Worm (Caenorhabditis elegans): Measurements from ENCODE around the gene K08C7.6.

K08C7.6 gene

ce11 chrIV:10685758-10686157 is at the start of gene K08C7.6, which contains the start of gene R102.1:
Gene K08C7.6 (minus strand): TSS chrIV:10685858.
Gene R102.1 (plus strand): TSS chrIV:10686048.
- TF ChIP-seq somi-1 (GFP tag; optimal IDR thresholded peaks at IDR 0.05) (no peak), hmg-1.2 (GFP tag; IDR thresholded peaks at IDR 0.05) (no peak), repo-1 (tag; optimal IDR thresholded peaks at IDR 0.05) (no peak), sptf-2 (GFP tag; optimal IDR thresholded peaks at IDR 0.05) (no peak), B0019.2 (GFP tag; conservative IDR thresholded peaks at IDR 0.05) (no peak)

ce11 chrIV:10734527-10735436 is 49.1 kb upstream of the K08C7.6 start, which contains the start of the genes orc-5 and cyb-1:
Gene orc-5 (minus strand): TSS chrIV:10734588.
Gene cyb-1 (plus strand): TSS chrIV:10735216.
- TF ChIP-seq F57C9.4 (tag; optimal IDR thresholded peaks at IDR 0.05): no peak
- no peak for TF ChIP-seq egl-18 (GFP tag; IDR thresholded peaks at IDR 0.05)
- no peak for TF ChIP-seq C17E4.6 (GFP tag; IDR thresholded peaks at IDR 0.05)
- no peak for TF ChIP-seq snpc-4 (GFP tag; optimal IDR thresholded peaks at IDR 0.05)
- TF ChIP-seq snpc-4 (tag; optimal IDR thresholded peaks at IDR 0.05): peak in 2 of 4 experiments; percentile 25 to 28
- 0 out of 2 replicates have a peak, but pooled peaks have one; percentile 28 for TF ChIP-seq Y53G8AR.9 (GFP tag; conservative IDR thresholded peaks at IDR 0.05)
- TF ChIP-seq ceh-91 (GFP tag; IDR thresholded peaks at IDR 0.05): peak; percentile 65
- TF ChIP-seq attf-3 (GFP tag; conservative IDR thresholded peaks at IDR 0.05): peak; percentile 99
- no peak for TF ChIP-seq F57A8.1 (GFP tag; optimal IDR thresholded peaks at IDR 0.05)
- no peak for TF ChIP-seq nhr-120 (GFP tag; IDR thresholded peaks at IDR 0.05)
- TF ChIP-seq hmg-1.2 (GFP tag; IDR thresholded peaks at IDR 0.05): peak; percentile 31; the same call in 1 of the 2 replicates
- peak; percentile 94 for TF ChIP-seq efl-1 (GFP tag; optimal IDR thresholded peaks at IDR 0.05)
- no peak for TF ChIP-seq ceh-79 (tag; optimal IDR thresholded peaks at IDR 0.05)
- TF ChIP-seq akir-1 (GFP tag; optimal IDR thresholded peaks at IDR 0.05): no peak
- TF ChIP-seq F49E8.2 (tag; optimal IDR thresholded peaks at IDR 0.05; ENCODE audit: insufficient read depth): peak; percentile 39
- peak; percentile 76 for TF ChIP-seq dpl-1 (GFP tag; optimal IDR thresholded peaks at IDR 0.05)
- no peak for TF ChIP-seq tbx-9 (tag; optimal IDR thresholded peaks at IDR 0.05; ENCODE audit: borderline replicate concordance)
- TF ChIP-seq T26A5.8 (tag; optimal IDR thresholded peaks at IDR 0.05): no peak
- no peak for TF ChIP-seq B0336.3 (GFP tag; IDR thresholded peaks at IDR 0.05)
- TF ChIP-seq mcd-1 (GFP tag; IDR thresholded peaks at IDR 0.05): peak; percentile 83
- peak; percentile 18; the same call in 1 of the 2 replicates for TF ChIP-seq dox-1 (GFP tag; IDR thresholded peaks at IDR 0.05)
- peak; percentile 37 for TF ChIP-seq lsl-1 (GFP tag; optimal IDR thresholded peaks at IDR 0.05)
- no peak for TF ChIP-seq pha-4 (tag; optimal IDR thresholded peaks at IDR 0.05)
- TF ChIP-seq ceh-40 (GFP tag; IDR thresholded peaks at IDR 0.05): no peak
- no peak for TF ChIP-seq ekl-4 (GFP tag; IDR thresholded peaks at IDR 0.05)
- no peak for TF ChIP-seq let-607 (tag; optimal IDR thresholded peaks at IDR 0.05)
- TF ChIP-seq snpc-1.1 (tag; optimal IDR thresholded peaks at IDR 0.05; ENCODE audit: insufficient read depth): no peak
- no peak for TF ChIP-seq sea-2 (GFP tag; IDR thresholded peaks at IDR 0.05)
- TF ChIP-seq xnd-1 (tag; optimal IDR thresholded peaks at IDR 0.05): peak; percentile 54
- peak in 2 of 3 experiments; percentile 22 to 88 for TF ChIP-seq lin-35 (GFP tag; optimal IDR thresholded peaks at IDR 0.05)
- TF ChIP-seq madf-6 (GFP tag; IDR thresholded peaks at IDR 0.05): peak; percentile 88
- peak; percentile 72 for TF ChIP-seq madf-8 (GFP tag; conservative IDR thresholded peaks at IDR 0.05)
- TF ChIP-seq Y67H2A.10 (GFP tag; conservative IDR thresholded peaks at IDR 0.05): no peak
- TF ChIP-seq F23B12.7 (tag; optimal IDR thresholded peaks at IDR 0.05; ENCODE audit: insufficient read depth): peak; percentile 56
- peak; percentile 89 for TF ChIP-seq lin-54 (GFP tag; optimal IDR thresholded peaks at IDR 0.05)
- TF ChIP-seq gei-17 (GFP tag; optimal IDR thresholded peaks at IDR 0.05): no peak
- no peak for TF ChIP-seq dpff-1 (tag; optimal IDR thresholded peaks at IDR 0.05)
- TF ChIP-seq hsf-1 (GFP tag; IDR thresholded peaks at IDR 0.05): 0 out of 2 replicates have a peak, but pooled peaks have one; percentile 22
- TF ChIP-seq attf-5 (GFP tag; optimal IDR thresholded peaks at IDR 0.05): peak; percentile 67
- peak; percentile 46; the same call in 1 of the 2 replicates for TF ChIP-seq D2030.7 (GFP tag; IDR thresholded peaks at IDR 0.05)

Measured in whole organism, young adult.